Fruit fly (Drosophila melanogaster) whole organism, pupa: Measurements from ENCODE around the gene CG32280.

Experiments
- CG10348 ChIP-seq: fragments of 200-800 bp; sonication (Bioruptor generic); IDR thresholded peaks from 2 replicates; pipeline ENCODE4 v1.3.6; 2022; ENCODE audit warnings: missing biosample characterization, missing genetic modification characterization
- CG12605 ChIP-seq: fragments of 200-800 bp; sonication (Bioruptor generic); IDR thresholded peaks from 2 replicates; pipeline ENCODE4 v1.3.6; 2022; ENCODE audit warnings: missing biosample characterization, missing genetic modification characterization
- CG13204 ChIP-seq: fragments of 200-800 bp; sonication (Bioruptor generic); optimal IDR thresholded peaks from 2 replicates; lab custom pipeline; 2018; ENCODE audit warnings: missing biosample characterization, mild to moderate bottlenecking, missing genetic modification characterization, moderate library complexity
- CG14655 ChIP-seq: fragments of 200-800 bp; sonication (Bioruptor generic); optimal IDR thresholded peaks from 3 replicates; lab custom pipeline; 2017; ENCODE audit warnings: mild to moderate bottlenecking, missing biosample characterization, missing genetic modification reagents, missing genetic modification characterization
- CG15710 ChIP-seq: fragments of 200-800 bp; sonication (Bioruptor generic); optimal IDR thresholded peaks from 2 replicates; lab custom pipeline; 2018; ENCODE audit warnings: missing biosample characterization, mild to moderate bottlenecking, missing genetic modification characterization, moderate library complexity
- CG17806 ChIP-seq: fragments of 200-800 bp; sonication (Bioruptor generic); optimal IDR thresholded peaks from 2 replicates; lab custom pipeline; 2018; ENCODE audit warnings: missing biosample characterization, mild to moderate bottlenecking, missing genetic modification characterization, moderate library complexity
- CG32121 ChIP-seq: fragments of 200-800 bp; sonication (Bioruptor generic); IDR thresholded peaks from 2 replicates; pipeline ENCODE4 v1.3.6; 2022; ENCODE audit warnings: missing biosample characterization, missing genetic modification characterization
- CG34367 ChIP-seq: fragments of 200-800 bp; sonication (Bioruptor generic); optimal IDR thresholded peaks from 2 replicates; lab custom pipeline; 2018; ENCODE audit warnings: missing biosample characterization, mild to moderate bottlenecking, missing genetic modification characterization
- CG4496 ChIP-seq: fragments of 200-800 bp; sonication (Bioruptor generic); IDR thresholded peaks from 3 replicates; pipeline ENCODE4 v1.3.6; 2022; ENCODE audit warnings: missing biosample characterization, missing genetic modification characterization
- CG8159 ChIP-seq: fragments of 200-800 bp; sonication (Bioruptor generic); optimal IDR thresholded peaks from 3 replicates; lab custom pipeline; 2018; ENCODE audit warnings: missing biosample characterization, mild to moderate bottlenecking, missing genetic modification characterization, moderate library complexity
- CG8301 ChIP-seq: fragments of 200-800 bp; sonication (Bioruptor generic); optimal IDR thresholded peaks from 2 replicates; lab custom pipeline; 2018; ENCODE audit warnings: missing biosample characterization, mild to moderate bottlenecking, missing genetic modification characterization
- CG9948 ChIP-seq: fragments of 200-800 bp; sonication (Bioruptor generic); optimal IDR thresholded peaks from 2 replicates; lab custom pipeline; 2018; ENCODE audit warnings: missing biosample characterization, mild to moderate bottlenecking, missing genetic modification characterization, moderate library complexity
- D1 ChIP-seq: fragments of 200-800 bp; sonication (Bioruptor generic); optimal IDR thresholded peaks from 2 replicates; lab custom pipeline; 2018; ENCODE audit warnings: missing biosample characterization, mild to moderate bottlenecking, missing genetic modification characterization, moderate library complexity
- EcR ChIP-seq: fragments of 200-800 bp; sonication (Bioruptor generic); optimal IDR thresholded peaks from 3 replicates; lab custom pipeline; 2019; ENCODE audit warnings: missing biosample characterization, missing genetic modification characterization, mild to moderate bottlenecking, moderate library complexity, missing genetic modification reagents
- Ets98B ChIP-seq: fragments of 200-800 bp; sonication (Bioruptor generic); IDR thresholded peaks from 2 replicates; pipeline ENCODE4 v1.3.6; 2022; ENCODE audit warnings: missing biosample characterization, missing genetic modification characterization
- Pif1A ChIP-seq: fragments of 200-800 bp; sonication (Bioruptor generic); optimal IDR thresholded peaks from 3 replicates; lab custom pipeline; 2016; ENCODE audit warnings: missing biosample characterization, missing genetic modification characterization
- Pif1B ChIP-seq: fragments of 200-800 bp; sonication (Bioruptor generic); optimal IDR thresholded peaks from 3 replicates; lab custom pipeline; 2016; ENCODE audit warnings: missing biosample characterization, missing genetic modification characterization
- Snoo ChIP-seq: fragments of 200-800 bp; sonication (Bioruptor generic); optimal IDR thresholded peaks from 3 replicates; lab custom pipeline; 2017; ENCODE audit warnings: missing biosample characterization, mild to moderate bottlenecking, missing genetic modification characterization, inconsistent platforms
- fd96Ca ChIP-seq: fragments of 200-800 bp; sonication (Bioruptor generic); IDR thresholded peaks from 3 replicates; pipeline ENCODE4 v1.3.6; 2022; ENCODE audit warnings: missing biosample characterization, missing genetic modification characterization
- gl ChIP-seq: fragments of 200-800 bp; sonication (Bioruptor generic); optimal IDR thresholded peaks from 2 replicates; lab custom pipeline; 2018; ENCODE audit warnings: missing biosample characterization, mild to moderate bottlenecking, missing genetic modification characterization

CG32280 gene

DNA sequence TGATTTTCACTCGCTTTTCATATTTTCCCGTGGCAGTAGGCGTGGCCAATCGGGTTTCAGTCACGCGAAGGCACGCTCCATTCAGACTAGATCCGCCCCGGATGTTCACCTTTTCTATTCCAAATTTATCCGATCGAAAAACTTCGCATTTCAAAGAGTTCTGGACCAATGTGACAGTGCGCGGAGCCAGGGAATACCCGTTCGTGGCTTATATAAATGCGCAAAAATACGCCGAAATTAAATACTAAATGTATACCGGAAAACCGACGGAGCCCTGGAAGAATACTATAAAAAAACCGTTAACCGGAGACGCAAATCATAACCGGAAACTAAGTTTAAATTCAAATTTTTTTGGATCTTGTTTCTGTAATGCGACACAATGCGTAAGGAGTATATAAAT, 37.4 kb upstream of the CG32280 start, which contains the start of gene promL:
Gene promL, minus strand, starts transcription at position 181 of the 400 bp plus-strand sequence.
- TF ChIP-seq EcR (GFP tag; lab: Kevin White, UChicago) (peak; percentile 68), CG34367 (tag; lab: Kevin White, UChicago) (no peak), Snoo (tag; lab: Kevin White, UChicago) (peak; percentile 56), CG12605 (GFP tag; lab: Robert Waterston, UW) (no peak), CG8159 (peak; percentile 19), CG13204 (GFP tag; lab: Kevin White, UChicago) (peak; percentile 10), CG8301 (tag; lab: Kevin White, UChicago) (no peak), CG15710 (tag; lab: Kevin White, UChicago) (peak; percentile 51), fd96Ca (peak; percentile 34; the same call in 1 of the 3 replicates), Pif1B (GFP tag; lab: Kevin White, UChicago) (peak; percentile 12), D1 (no peak), Pif1A (peak; percentile 29), Ets98B (GFP tag; lab: Robert Waterston, UW) (peak; percentile 37), CG4496 (GFP tag; lab: Robert Waterston, UW) (peak; percentile 47; the same call in 1 of the 3 replicates)

- TF ChIP-seq CG12605 (GFP tag; lab: Robert Waterston, UW) (peak; percentile 33; the same call in 1 of the 2 replicates), Pif1A (peak; percentile 44), CG4496 (GFP tag; lab: Robert Waterston, UW) (0 out of 3 replicates have a peak, but pooled peaks have one; percentile 33), Pif1B (GFP tag; lab: Kevin White, UChicago) (peak; percentile 43), CG14655 (no peak), Ets98B (GFP tag; lab: Robert Waterston, UW) (peak; percentile 41; the same call in 1 of the 2 replicates), CG8301 (tag; lab: Kevin White, UChicago) (no peak)
- TF ChIP-seq, all 21 proteins: peak for 5
Observed at dm6 chr3L:3134064-3134545, 30.9 kb upstream of the CG32280 start.

- TF ChIP-seq CG12605 (GFP tag; lab: Robert Waterston, UW) (no peak), CG32121 (GFP tag; lab: Robert Waterston, UW) (no peak), CG15710 (tag; lab: Kevin White, UChicago) (no peak), fd96Ca (no peak), Pif1A (no peak), CG8159 (no peak), CG8301 (tag; lab: Kevin White, UChicago) (no peak), EcR (GFP tag; lab: Kevin White, UChicago) (no peak), Pif1B (GFP tag; lab: Kevin White, UChicago) (no peak), CG10348 (no peak)
Observed at dm6 chr3L:3141411-3141810, 23.6 kb upstream of the CG32280 start.

DNA sequence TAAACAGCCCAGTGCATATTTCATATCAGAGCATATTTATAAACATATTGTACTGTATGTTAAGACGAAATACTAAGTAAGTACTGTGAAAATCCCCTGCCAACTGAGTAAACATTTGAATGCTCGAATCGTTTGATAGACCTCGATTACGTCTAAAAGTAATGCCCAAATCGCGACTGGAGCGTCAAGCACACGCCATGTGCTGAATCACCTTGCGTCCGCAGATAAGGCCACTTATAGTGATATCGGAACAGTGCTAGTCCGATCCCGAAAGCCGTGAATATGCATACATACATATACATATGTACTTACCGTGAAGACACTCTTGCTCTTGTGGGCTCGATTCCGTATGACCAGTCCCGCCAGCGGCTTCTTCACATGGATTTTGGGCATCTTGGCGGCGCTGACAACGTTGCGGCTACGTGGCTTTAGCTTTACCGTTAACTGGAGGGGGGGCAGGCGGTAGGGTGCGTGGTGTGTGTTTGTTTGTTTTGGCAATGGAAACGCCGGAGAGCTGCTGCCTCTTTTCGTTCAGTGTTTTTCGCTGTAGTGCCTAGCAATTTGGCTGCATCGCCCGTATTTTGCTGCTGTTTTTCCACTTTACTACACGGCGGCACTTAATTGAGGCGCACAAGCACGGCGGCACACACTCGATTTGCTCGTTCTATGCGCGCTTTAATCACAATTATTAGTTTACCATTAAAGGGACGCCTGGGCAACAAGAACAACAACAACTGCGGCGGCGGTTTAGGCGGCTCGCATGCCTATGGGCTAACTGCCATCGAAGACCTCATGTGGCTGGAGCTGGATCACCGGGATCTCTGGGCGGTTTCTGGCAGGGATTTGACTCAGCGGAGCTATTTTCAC, 22.2 kb upstream of the CG32280 start:
- TF ChIP-seq CG17806 (tag; lab: Kevin White, UChicago) (no peak), CG8159 (no peak), CG8301 (tag; lab: Kevin White, UChicago) (no peak), CG4496 (GFP tag; lab: Robert Waterston, UW) (no peak), Ets98B (GFP tag; lab: Robert Waterston, UW) (no peak), Pif1B (GFP tag; lab: Kevin White, UChicago) (no peak), CG13204 (GFP tag; lab: Kevin White, UChicago) (no peak), Snoo (tag; lab: Kevin White, UChicago) (no peak), CG9948 (tag; lab: Kevin White, UChicago) (no peak), CG15710 (tag; lab: Kevin White, UChicago) (no peak), CG10348 (no peak), gl (no peak), CG34367 (tag; lab: Kevin White, UChicago) (no peak), fd96Ca (no peak)
- TF ChIP-seq, all 21 proteins: peak for 0

dm6 chr3L:3143383-3143962, 21.5 kb upstream of the CG32280 start, which contains the start of the genes CG11537 and Alg2:
CG11537 (minus strand) TSS chr3L:3143457.
Alg2 (plus strand) TSS chr3L:3143808.
- TF ChIP-seq fd96Ca (no peak), CG4496 (GFP tag; lab: Robert Waterston, UW) (peak; percentile 32; the same call in 1 of the 3 replicates), Pif1B (GFP tag; lab: Kevin White, UChicago) (no peak), CG15710 (tag; lab: Kevin White, UChicago) (peak; percentile 50), Ets98B (GFP tag; lab: Robert Waterston, UW) (peak; percentile 25; the same call in 1 of the 2 replicates)
